Worm (Caenorhabditis elegans) whole organism, young adult: ENCODE results near the gene C05C9.3.
A peak's percentile ranks its signal among the peaks of the same experiment; 100 is the strongest.

Source experiments
- B0035.1 ChIP-seq: sonication (generic microtip); optimal IDR thresholded peaks from 2 replicates; lab custom pipeline; 2016; ENCODE audit warnings: missing genetic modification characterization, mild to moderate bottlenecking, missing compliant biosample characterization, missing genotype, missing genetic modification reagents
- B0261.1 ChIP-seq: sonication (generic microtip); optimal IDR thresholded peaks from 2 replicates; lab custom pipeline; 2016; ENCODE audit warnings: mild to moderate bottlenecking, missing genetic modification characterization, moderate library complexity, missing compliant biosample characterization
- B0336.3 ChIP-seq: fragments of 200-800 bp; sonication (Bioruptor generic); IDR thresholded peaks from 2 replicates; pipeline ENCODE4 v1.3.6; 2022; ENCODE audit warnings: missing genetic modification characterization, missing compliant biosample characterization
- F10E7.11 ChIP-seq: sonication (generic microtip); optimal IDR thresholded peaks from 2 replicates; lab custom pipeline; 2017; ENCODE audit warnings: mild to moderate bottlenecking, missing genetic modification characterization, moderate library complexity, missing compliant biosample characterization
- F39B2.1 ChIP-seq: fragments of 200-800 bp; sonication (Bioruptor generic); IDR thresholded peaks from 2 replicates; pipeline ENCODE4 v1.3.6; 2022; ENCODE audit warnings: missing genetic modification reagents, missing genetic modification characterization, missing compliant biosample characterization
- F57A8.1 ChIP-seq: fragments of 200-800 bp; sonication (Bioruptor generic); optimal IDR thresholded peaks from 2 replicates; lab custom pipeline; 2018; ENCODE audit warnings: mild to moderate bottlenecking, missing genetic modification characterization, moderate library complexity, missing compliant biosample characterization
- K12H6.12 ChIP-seq: fragments of 200-800 bp; sonication (Bioruptor generic); optimal IDR thresholded peaks from 2 replicates; lab custom pipeline; 2018; ENCODE audit warnings: mild to moderate bottlenecking, missing genetic modification characterization, missing compliant biosample characterization
- Y67H2A.10 ChIP-seq: fragments of 200-800 bp; sonication (Bioruptor generic); conservative IDR thresholded peaks from 2 replicates; pipeline ENCODE4 v1.3.6; 2022; ENCODE audit warnings: missing genetic modification reagents, missing genetic modification characterization, missing compliant biosample characterization
- Y95B8A.8 ChIP-seq: fragments of 200-800 bp; sonication (Bioruptor generic); IDR thresholded peaks from 2 replicates; pipeline ENCODE4 v1.3.6; 2022; ENCODE audit warnings: missing genetic modification reagents, missing genetic modification characterization, missing compliant biosample characterization
- ama-1 ChIP-seq, 3 experiments: fragments of 150-350 bp in 1 of 3; sonication (generic microtip) in 2 of 3; optimal IDR thresholded peaks; 2 replicates each; lab custom pipeline; 2014 to 2018; ENCODE audit warnings: missing biosample characterization in 2 of 3, missing genetic modification characterization in 2 of 3, missing genetic modification reagents in 2 of 3
- aptf-3 ChIP-seq: fragments of 200-800 bp; sonication (Bioruptor generic); IDR thresholded peaks from 2 replicates; pipeline ENCODE4 v1.3.6; 2022; ENCODE audit warnings: missing genetic modification characterization, missing compliant biosample characterization
- athp-1 ChIP-seq: sonication (generic microtip); optimal IDR thresholded peaks from 2 replicates; lab custom pipeline; 2017; ENCODE audit warnings: mild to moderate bottlenecking, missing genetic modification characterization, missing compliant biosample characterization
- attf-3 ChIP-seq: fragments of 200-800 bp; sonication (Bioruptor generic); conservative IDR thresholded peaks from 2 replicates; pipeline ENCODE4 v1.3.6; 2022; ENCODE audit warnings: missing genetic modification reagents, missing genetic modification characterization, missing compliant biosample characterization
- bed-2 ChIP-seq: fragments of 200-800 bp; sonication (Bioruptor generic); IDR thresholded peaks from 2 replicates; pipeline ENCODE4 v1.3.6; 2022; ENCODE audit warnings: missing genetic modification reagents, missing genetic modification characterization, missing compliant biosample characterization
- ceh-100 ChIP-seq: fragments of 200-800 bp; sonication (Bioruptor generic); IDR thresholded peaks from 2 replicates; pipeline ENCODE4 v1.3.6; 2022; ENCODE audit warnings: missing genetic modification reagents, missing genetic modification characterization, missing compliant biosample characterization
- ceh-58 ChIP-seq: fragments of 200-800 bp; sonication (Bioruptor generic); IDR thresholded peaks from 2 replicates; pipeline ENCODE4 v1.3.6; 2022; ENCODE audit warnings: missing genetic modification characterization, missing compliant biosample characterization
- ceh-79 ChIP-seq: sonication (generic microtip); optimal IDR thresholded peaks from 2 replicates; lab custom pipeline; 2017; ENCODE audit warnings: mild to moderate bottlenecking, missing genetic modification characterization, missing compliant biosample characterization
- dox-1 ChIP-seq: fragments of 200-800 bp; sonication (Bioruptor generic); IDR thresholded peaks from 2 replicates; pipeline ENCODE4 v1.3.6; 2022; ENCODE audit warnings: missing genetic modification reagents, missing genetic modification characterization, missing compliant biosample characterization
- egrh-3 ChIP-seq: fragments of 200-800 bp; sonication (Bioruptor generic); IDR thresholded peaks from 2 replicates; pipeline ENCODE4 v1.3.6; 2022; ENCODE audit warnings: missing genetic modification reagents, missing genetic modification characterization, missing compliant biosample characterization
- ekl-4 ChIP-seq: fragments of 200-800 bp; sonication (Bioruptor generic); IDR thresholded peaks from 2 replicates; pipeline ENCODE4 v1.3.6; 2022; ENCODE audit warnings: missing genetic modification reagents, missing genetic modification characterization, missing compliant biosample characterization
- gei-17 ChIP-seq: fragments of 200-800 bp; sonication (Bioruptor generic); optimal IDR thresholded peaks from 2 replicates; lab custom pipeline; 2018; ENCODE audit warnings: mild to moderate bottlenecking, missing genetic modification characterization, missing compliant biosample characterization
- him-1 ChIP-seq: sonication (generic microtip); optimal IDR thresholded peaks from 2 replicates; lab custom pipeline; 2016; ENCODE audit warnings: missing genotype, missing genetic modification reagents, missing genetic modification characterization, missing compliant biosample characterization
- hlh-26 ChIP-seq: fragments of 200-800 bp; sonication (Bioruptor generic); conservative IDR thresholded peaks from 2 replicates; pipeline ENCODE4 v1.3.6; 2022; ENCODE audit warnings: missing genetic modification reagents, missing genetic modification characterization, missing compliant biosample characterization
- hrde-1 ChIP-seq: sonication (generic microtip); optimal IDR thresholded peaks from 2 replicates; lab custom pipeline; 2016; ENCODE audit warnings: missing genetic modification characterization, mild to moderate bottlenecking, missing compliant biosample characterization, moderate library complexity, missing genotype, missing genetic modification reagents, borderline replicate concordance
- hsf-1 ChIP-seq: fragments of 200-800 bp; sonication (Bioruptor generic); IDR thresholded peaks from 2 replicates; pipeline ENCODE4 v1.3.6; 2022; ENCODE audit warnings: missing genetic modification reagents, missing genetic modification characterization, missing compliant biosample characterization
- lir-1 ChIP-seq: fragments of 200-800 bp; sonication (Bioruptor generic); conservative IDR thresholded peaks from 2 replicates; pipeline ENCODE4 v1.3.6; 2022; ENCODE audit warnings: missing genetic modification reagents, missing genetic modification characterization, missing compliant biosample characterization
- lsy-27 ChIP-seq: sonication (generic microtip); optimal IDR thresholded peaks from 2 replicates; lab custom pipeline; 2017; ENCODE audit warnings: missing genetic modification characterization, mild to moderate bottlenecking, missing compliant biosample characterization, antibody characterized with exemption, missing genotype, borderline replicate concordance; ENCODE audit not compliant: insufficient read depth
- madf-6 ChIP-seq: fragments of 200-800 bp; sonication (Bioruptor generic); IDR thresholded peaks from 2 replicates; pipeline ENCODE4 v1.3.6; 2022; ENCODE audit warnings: missing genetic modification reagents, missing genetic modification characterization, missing compliant biosample characterization
- mel-28 ChIP-seq: sonication (generic microtip); optimal IDR thresholded peaks from 2 replicates; lab custom pipeline; 2016; ENCODE audit warnings: borderline replicate concordance, mild to moderate bottlenecking, missing genetic modification characterization, missing compliant biosample characterization
- nfya-1 ChIP-seq: sonication (generic microtip); optimal IDR thresholded peaks from 2 replicates; lab custom pipeline; 2017; ENCODE audit warnings: antibody characterized with exemption, missing compliant biosample characterization, missing genetic modification characterization, borderline replicate concordance; ENCODE audit not compliant: insufficient read depth
- nfyb-1 ChIP-seq: fragments of 200-800 bp; sonication (Bioruptor generic); IDR thresholded peaks from 2 replicates; pipeline ENCODE4 v1.3.6; 2022; ENCODE audit warnings: missing genetic modification reagents, missing genetic modification characterization, missing compliant biosample characterization
- nhr-120 ChIP-seq: fragments of 200-800 bp; sonication (Bioruptor generic); IDR thresholded peaks from 2 replicates; pipeline ENCODE4 v1.3.6; 2022; ENCODE audit warnings: missing genetic modification characterization, missing compliant biosample characterization
- nhr-80 ChIP-seq: sonication (generic microtip); optimal IDR thresholded peaks from 2 replicates; lab custom pipeline; 2016; ENCODE audit warnings: missing genetic modification characterization, missing compliant biosample characterization
- nhr-90 ChIP-seq: sonication (generic microtip); optimal IDR thresholded peaks from 2 replicates; lab custom pipeline; 2016; ENCODE audit warnings: missing genotype, mild to moderate bottlenecking, missing genetic modification characterization, missing compliant biosample characterization
- pbrm-1 ChIP-seq: fragments of 200-800 bp; sonication (Bioruptor generic); IDR thresholded peaks from 2 replicates; pipeline ENCODE4 v1.3.6; 2022; ENCODE audit warnings: missing genetic modification reagents, missing genetic modification characterization, missing compliant biosample characterization
- pha-4 ChIP-seq: fragments of 150-350 bp; sonication (generic microtip); optimal IDR thresholded peaks from 2 replicates; lab custom pipeline; 2014; ENCODE audit warnings: missing biosample characterization, missing genetic modification reagents, missing genetic modification characterization
- rcor-1 ChIP-seq: fragments of 200-800 bp; sonication (Bioruptor generic); IDR thresholded peaks from 2 replicates; pipeline ENCODE4 v1.3.6; 2022; ENCODE audit warnings: missing genetic modification reagents, missing genetic modification characterization, missing compliant biosample characterization
- repo-1 ChIP-seq: sonication (generic microtip); optimal IDR thresholded peaks from 2 replicates; lab custom pipeline; 2017; ENCODE audit warnings: mild to moderate bottlenecking, missing genetic modification characterization, missing compliant biosample characterization
- snpc-1.1 ChIP-seq: sonication (generic microtip); optimal IDR thresholded peaks from 2 replicates; lab custom pipeline; 2017; ENCODE audit warnings: missing genetic modification characterization, mild to moderate bottlenecking, missing compliant biosample characterization, antibody characterized with exemption, moderate library complexity, missing genotype, missing genetic modification reagents; ENCODE audit not compliant: insufficient read depth
- sptf-2 ChIP-seq: fragments of 200-800 bp; sonication (Bioruptor generic); optimal IDR thresholded peaks from 2 replicates; lab custom pipeline; 2018; ENCODE audit warnings: mild to moderate bottlenecking, missing genetic modification characterization, missing compliant biosample characterization
- tbp1 ChIP-seq: fragments of 200-800 bp; sonication (Bioruptor generic); optimal IDR thresholded peaks from 2 replicates; lab custom pipeline; 2018; ENCODE audit warnings: mild to moderate bottlenecking, missing genetic modification characterization, missing compliant biosample characterization
- unc-130 ChIP-seq: sonication (generic microtip); optimal IDR thresholded peaks from 2 replicates; lab custom pipeline; 2016; ENCODE audit warnings: missing genetic modification reagents, missing genetic modification characterization, missing compliant biosample characterization
- unc-62 ChIP-seq: fragments of 150-350 bp; optimal IDR thresholded peaks from 2 replicates; lab custom pipeline; 2014; ENCODE audit warnings: missing biosample characterization, missing genetic modification reagents, missing genetic modification characterization
- zfh-2 ChIP-seq: fragments of 200-800 bp; sonication (Bioruptor generic); conservative IDR thresholded peaks from 2 replicates; pipeline ENCODE4 v1.3.6; 2022; ENCODE audit warnings: missing genetic modification reagents, missing genetic modification characterization, missing compliant biosample characterization
- ztf-18 ChIP-seq: sonication (generic microtip); optimal IDR thresholded peaks from 2 replicates; lab custom pipeline; 2016; ENCODE audit warnings: missing genotype, mild to moderate bottlenecking, missing genetic modification characterization, missing compliant biosample characterization
- ztf-26 ChIP-seq: sonication (generic microtip); optimal IDR thresholded peaks from 2 replicates; lab custom pipeline; 2017; ENCODE audit warnings: missing genetic modification characterization, missing compliant biosample characterization
- ztf-28 ChIP-seq: fragments of 200-800 bp; sonication (Bioruptor generic); IDR thresholded peaks from 2 replicates; pipeline ENCODE4 v1.3.6; 2022; ENCODE audit warnings: missing genetic modification reagents, missing genetic modification characterization, missing compliant biosample characterization

Gene C05C9.3

DNA sequence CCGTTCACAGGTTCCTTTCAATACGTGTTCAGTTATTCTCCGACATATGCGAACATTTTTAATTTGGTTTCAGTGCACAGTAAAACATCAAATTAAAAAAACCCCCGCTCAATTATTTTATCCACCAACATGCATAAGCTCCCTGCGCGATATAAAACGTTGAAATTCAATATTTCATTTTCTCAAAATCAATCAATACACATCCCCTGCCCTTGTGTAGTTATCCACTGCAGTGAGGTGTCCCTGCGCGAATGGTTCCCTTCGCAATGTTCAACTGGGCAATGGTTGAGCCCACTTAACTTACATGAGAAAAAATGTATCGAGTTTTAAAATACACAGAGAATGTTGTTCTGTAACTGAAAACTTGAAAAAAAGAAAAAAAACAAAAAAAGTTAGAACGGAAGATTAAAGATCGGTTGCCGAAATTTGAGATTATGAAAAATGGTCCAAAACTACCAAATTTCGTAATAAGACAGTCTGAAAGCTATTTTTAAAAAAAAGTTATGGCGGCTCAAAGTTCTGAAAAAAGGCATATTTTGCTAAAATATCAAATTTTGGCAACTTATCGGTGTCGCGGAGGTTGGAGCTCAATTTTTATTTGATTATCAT, 58.5 kb downstream of the C05C9.3 start (continued):
- TF ChIP-seq mel-28 = peak; percentile 51
- peak; percentile 96 for TF ChIP-seq lir-1
- 0 out of 2 replicates have a peak, but pooled peaks have one; percentile 20 for TF ChIP-seq Y67H2A.10 (GFP tag; lab: Robert Waterston, UW)
- TF ChIP-seq hsf-1 (GFP tag; lab: Robert Waterston, UW) = peak; percentile 71
- TF ChIP-seq nhr-120 (GFP tag; lab: Robert Waterston, UW) = peak; percentile 98
- TF ChIP-seq unc-62 (GFP tag; lab: Kevin White, UChicago) = peak; percentile 78
- peak; percentile 99 for TF ChIP-seq F10E7.11
- peak; percentile 68 for TF ChIP-seq B0261.1 (tag; lab: Kevin White, UChicago)
- peak; percentile 46; the same call in 1 of the 2 replicates for TF ChIP-seq F39B2.1 (GFP tag; lab: Robert Waterston, UW)
- peak; percentile 81 for TF ChIP-seq sptf-2 (GFP tag; lab: Kevin White, UChicago)
- TF ChIP-seq lsy-27 (tag; lab: Kevin White, UChicago) = no peak
- peak; percentile 71 for TF ChIP-seq hrde-1 (tag; lab: Kevin White, UChicago)
- peak; percentile 79 for TF ChIP-seq ceh-100 (GFP tag; lab: Robert Waterston, UW)
- TF ChIP-seq pha-4 (tag; lab: Kevin White, UChicago) = peak; percentile 98
- TF ChIP-seq snpc-1.1 (tag; lab: Kevin White, UChicago) = no peak
- peak; percentile 96 for TF ChIP-seq F57A8.1 (GFP tag; lab: Kevin White, UChicago)
- TF ChIP-seq ama-1 (optimal IDR thresholded peaks at IDR 0.05; lab: Kevin White, UChicago) = no peak
- peak in 1 of 2 experiments; percentile 93 for TF ChIP-seq ama-1 (GFP tag; optimal IDR thresholded peaks at IDR 0.05; lab: Kevin White, UChicago)
- peak; percentile 95 for TF ChIP-seq ekl-4 (GFP tag; lab: Robert Waterston, UW)
- peak; percentile 99 for TF ChIP-seq gei-17
- TF ChIP-seq hlh-26 (GFP tag; lab: Robert Waterston, UW) = no peak
- TF ChIP-seq ztf-18 = peak; percentile 80
- TF ChIP-seq pbrm-1 (GFP tag; lab: Robert Waterston, UW) = peak; percentile 98
- TF ChIP-seq ztf-26 = peak; percentile 100
- peak; percentile 98 for TF ChIP-seq nhr-80 (tag; lab: Kevin White, UChicago)
- no peak for TF ChIP-seq zfh-2 (GFP tag; lab: Robert Waterston, UW)
- peak; percentile 100 for TF ChIP-seq repo-1
- no peak for TF ChIP-seq madf-6 (GFP tag; lab: Robert Waterston, UW)
- TF ChIP-seq him-1 = peak; percentile 7
- peak; percentile 99 for TF ChIP-seq K12H6.12 (tag; lab: Kevin White, UChicago)
- 0 out of 2 replicates have a peak, but pooled peaks have one; percentile 27 for TF ChIP-seq aptf-3
- peak; percentile 98 for TF ChIP-seq rcor-1 (GFP tag; lab: Robert Waterston, UW)
- peak; percentile 89 for TF ChIP-seq ceh-79 (tag; lab: Kevin White, UChicago)
- TF ChIP-seq nfya-1 (tag; lab: Kevin White, UChicago) = no peak
- peak; percentile 59; the same call in 1 of the 2 replicates for TF ChIP-seq ztf-28
- peak; percentile 99 for TF ChIP-seq dox-1 (GFP tag; lab: Robert Waterston, UW)
- TF ChIP-seq attf-3 (GFP tag; lab: Robert Waterston, UW) = peak; percentile 61
- TF ChIP-seq athp-1 = peak; percentile 82
- peak; percentile 45 for TF ChIP-seq unc-130 (GFP tag; lab: Kevin White, UChicago)
- peak; percentile 91 for TF ChIP-seq ceh-58 (GFP tag; lab: Robert Waterston, UW)
- peak; percentile 99 for TF ChIP-seq nfyb-1
- TF ChIP-seq tbp1 = peak; percentile 82
- TF ChIP-seq B0336.3 (GFP tag; lab: Robert Waterston, UW) = peak; percentile 100
- TF ChIP-seq egrh-3 (GFP tag; lab: Robert Waterston, UW) = no peak; the same call in none of the 2 replicates
- TF ChIP-seq nhr-90 (tag; lab: Kevin White, UChicago) = peak; percentile 95
- TF ChIP-seq Y95B8A.8 (GFP tag; lab: Robert Waterston, UW) = 0 out of 2 replicates have a peak, but pooled peaks have one; percentile 50
- TF ChIP-seq bed-2 = peak; percentile 88
- TF ChIP-seq B0035.1 (tag; lab: Kevin White, UChicago) = peak; percentile 97
